Fruit fly (Drosophila melanogaster) whole organism, embryonic: ENCODE results near the gene CG15890.

Source experiments
- Ada2b ChIP-seq: fragments of 200-800 bp; sonication (Bioruptor generic); IDR thresholded peaks from 2 replicates; pipeline ENCODE4 v1.3.6; 2022; ENCODE audit warnings: missing biosample characterization, missing genetic modification characterization
- CG13296 ChIP-seq: fragments of 200-800 bp; sonication (Bioruptor generic); optimal IDR thresholded peaks from 3 replicates; lab custom pipeline; 2018; ENCODE audit warnings: missing biosample characterization, mild to moderate bottlenecking, missing genetic modification characterization
- CG13775 ChIP-seq: fragments of 200-800 bp; sonication (Bioruptor generic); optimal IDR thresholded peaks from 3 replicates; lab custom pipeline; 2017; ENCODE audit warnings: missing biosample characterization, mild to moderate bottlenecking, missing genetic modification characterization
- CG17385 ChIP-seq: fragments of 200-800 bp; sonication (Bioruptor generic); optimal IDR thresholded peaks from 3 replicates; lab custom pipeline; 2018; ENCODE audit warnings: missing biosample characterization, mild to moderate bottlenecking, missing genetic modification characterization
- CG5953 ChIP-seq: fragments of 200-800 bp; sonication (Bioruptor generic); IDR thresholded peaks from 2 replicates; pipeline ENCODE4 v1.3.6; 2022; ENCODE audit warnings: missing biosample characterization, missing genetic modification characterization
- gce ChIP-seq: fragments of 200-800 bp; sonication (Bioruptor generic); IDR thresholded peaks from 3 replicates; pipeline ENCODE4 v1.3.6; 2022; ENCODE audit warnings: missing biosample characterization, missing genetic modification characterization

DNA sequence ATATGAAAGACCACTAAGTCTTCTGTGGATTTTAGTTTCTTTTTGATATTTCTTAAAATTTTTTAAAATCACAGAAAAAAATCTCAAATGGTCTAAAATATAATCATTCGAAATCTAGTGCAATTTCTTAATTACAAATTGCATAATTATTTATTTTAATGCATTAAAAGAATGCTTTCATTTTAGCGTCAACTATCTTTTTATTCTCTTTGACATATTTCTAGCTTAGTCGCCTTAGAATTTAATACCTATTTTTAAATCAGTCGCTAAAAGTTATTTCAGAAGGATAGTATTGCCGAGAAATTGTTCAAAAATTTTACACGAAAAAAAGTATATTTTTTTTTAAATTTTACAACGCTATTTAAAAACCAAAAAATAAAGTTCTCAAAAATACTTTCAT is 10.9 kb upstream of the CG15890 start, which contains the start of gene CG5347:
- TF ChIP-seq gce (GFP tag; lab: Robert Waterston, UW) = no peak
- TF ChIP-seq CG13296 (GFP tag; lab: Kevin White, UChicago) = no peak
- no peak for TF ChIP-seq CG5953 (GFP tag; lab: Robert Waterston, UW)
- no peak for TF ChIP-seq CG13775 (GFP tag; lab: Kevin White, UChicago)
- TF ChIP-seq Ada2b (GFP tag; lab: Robert Waterston, UW) = no peak
- TF ChIP-seq CG17385 (GFP tag; lab: Kevin White, UChicago) = no peak
